Fruit fly (Drosophila melanogaster) whole organism, embryonic: ENCODE data around the gene Ror.
A peak's percentile ranks its signal among the peaks of the same experiment; 100 is the strongest.

Source experiments
- Adf1 ChIP-seq: fragments of 200-800 bp; sonication (Bioruptor generic); IDR thresholded peaks from 2 replicates; pipeline ENCODE4 v1.3.6; 2022; ENCODE audit warnings: missing biosample characterization, missing genetic modification characterization
- BEAF-32 ChIP-seq: fragments of 200-800 bp; sonication (Bioruptor generic); optimal IDR thresholded peaks from 3 replicates; lab custom pipeline; 2017; ENCODE audit warnings: missing biosample characterization, missing genetic modification characterization, mild to moderate bottlenecking, moderate library complexity, missing genetic modification reagents
- Bgb ChIP-seq: fragments of 200-800 bp; sonication (Bioruptor generic); IDR thresholded peaks from 2 replicates; pipeline ENCODE4 v1.3.6; 2022; ENCODE audit warnings: missing biosample characterization, missing genetic modification characterization; ENCODE audit not compliant: partially characterized antibody
- CG1024 ChIP-seq: fragments of 200-800 bp; sonication (Bioruptor generic); IDR thresholded peaks from 2 replicates; pipeline ENCODE4 v1.3.6; 2022; ENCODE audit warnings: missing biosample characterization, missing genetic modification characterization
- CG11398 ChIP-seq: fragments of 200-800 bp; sonication (Bioruptor generic); optimal IDR thresholded peaks from 2 replicates; lab custom pipeline; 2016; ENCODE audit warnings: missing biosample characterization, missing genetic modification characterization
- CG11504 ChIP-seq: fragments of 200-800 bp; sonication (Bioruptor generic); optimal IDR thresholded peaks from 3 replicates; lab custom pipeline; 2019; ENCODE audit warnings: missing biosample characterization, mild to moderate bottlenecking, missing genetic modification characterization, moderate library complexity
- CG11723 ChIP-seq: fragments of 200-800 bp; sonication (Bioruptor generic); optimal IDR thresholded peaks from 2 replicates; lab custom pipeline; 2017; ENCODE audit warnings: missing biosample characterization, mild to moderate bottlenecking, missing genetic modification characterization
- CG1233 ChIP-seq: fragments of 200-800 bp; sonication (Bioruptor generic); optimal IDR thresholded peaks from 4 replicates; lab custom pipeline; 2018; ENCODE audit warnings: missing biosample characterization, mild to moderate bottlenecking, missing genetic modification characterization
- CG12659 ChIP-seq: fragments of 200-800 bp; sonication (Bioruptor generic); optimal IDR thresholded peaks from 3 replicates; lab custom pipeline; 2017; ENCODE audit warnings: mild to moderate bottlenecking, missing biosample characterization, missing genetic modification reagents, missing genetic modification characterization
- CG12942 ChIP-seq: fragments of 200-800 bp; sonication (Bioruptor generic); optimal IDR thresholded peaks from 3 replicates; lab custom pipeline; 2016; ENCODE audit warnings: missing biosample characterization, missing genetic modification characterization
- CG13894 ChIP-seq: fragments of 200-800 bp; sonication (Bioruptor generic); optimal IDR thresholded peaks from 3 replicates; lab custom pipeline; 2018; ENCODE audit warnings: missing biosample characterization, mild to moderate bottlenecking, missing genetic modification characterization, moderate library complexity
- CG14710 ChIP-seq: fragments of 200-800 bp; sonication (Bioruptor generic); optimal IDR thresholded peaks from 3 replicates; lab custom pipeline; 2019; ENCODE audit warnings: missing biosample characterization, mild to moderate bottlenecking, missing genetic modification characterization, moderate library complexity
- CG1603 ChIP-seq: fragments of 200-800 bp; sonication (Bioruptor generic); optimal IDR thresholded peaks from 2 replicates; lab custom pipeline; 2019; ENCODE audit warnings: missing biosample characterization, mild to moderate bottlenecking, missing genetic modification characterization, moderate library complexity
- CG17802 ChIP-seq: fragments of 200-800 bp; sonication (Bioruptor generic); optimal IDR thresholded peaks from 2 replicates; lab custom pipeline; 2018; ENCODE audit warnings: missing biosample characterization, mild to moderate bottlenecking, missing genetic modification characterization, moderate library complexity
- CG17912 ChIP-seq: fragments of 200-800 bp; sonication (Bioruptor generic); optimal IDR thresholded peaks from 2 replicates; lab custom pipeline; 2018; ENCODE audit warnings: missing biosample characterization, mild to moderate bottlenecking, missing genetic modification characterization
- CG18262 ChIP-seq: fragments of 200-800 bp; optimal IDR thresholded peaks from 3 replicates; lab custom pipeline; 2019; ENCODE audit warnings: missing biosample characterization, mild to moderate bottlenecking, missing genetic modification characterization, moderate library complexity
- CG18764 ChIP-seq: fragments of 200-800 bp; sonication (Bioruptor generic); optimal IDR thresholded peaks from 3 replicates; lab custom pipeline; 2016; ENCODE audit warnings: missing biosample characterization, missing genetic modification characterization
- CG30020 ChIP-seq: fragments of 200-800 bp; optimal IDR thresholded peaks from 2 replicates; lab custom pipeline; 2019; ENCODE audit warnings: missing biosample characterization, mild to moderate bottlenecking, missing genetic modification characterization, moderate library complexity
- CG4282 ChIP-seq: fragments of 200-800 bp; sonication (Bioruptor generic); optimal IDR thresholded peaks from 2 replicates; lab custom pipeline; 2016; ENCODE audit warnings: missing biosample characterization, missing genetic modification characterization
- CG4617 ChIP-seq: fragments of 200-800 bp; sonication (Bioruptor generic); optimal IDR thresholded peaks from 3 replicates; lab custom pipeline; 2016; ENCODE audit warnings: missing biosample characterization, missing genetic modification characterization, borderline replicate concordance
- CG6765 ChIP-seq: fragments of 200-800 bp; sonication (Bioruptor generic); optimal IDR thresholded peaks from 3 replicates; lab custom pipeline; 2017; ENCODE audit warnings: missing biosample characterization, mild to moderate bottlenecking, missing genetic modification characterization
- CG8290 ChIP-seq, 3 experiments: fragments of 200-800 bp; sonication (Bioruptor generic); optimal IDR thresholded peaks; 2 replicates each; lab custom pipeline; 2016 to 2019; ENCODE audit warnings: missing biosample characterization in 3 of 3, missing genetic modification characterization in 3 of 3, mild to moderate bottlenecking in 2 of 3, moderate library complexity in 1 of 3
- Lhr ChIP-seq: fragments of 200-800 bp; sonication (Bioruptor generic); optimal IDR thresholded peaks from 3 replicates; lab custom pipeline; 2017; ENCODE audit warnings: mild to moderate bottlenecking, missing biosample characterization, missing genetic modification reagents, missing genetic modification characterization
- MBD-R2 ChIP-seq: fragments of 200-800 bp; sonication (Bioruptor generic); IDR thresholded peaks from 2 replicates; pipeline ENCODE4 v1.3.6; 2022; ENCODE audit warnings: missing biosample characterization, missing genetic modification characterization
- MESR4 ChIP-seq: fragments of 200-800 bp; sonication (Bioruptor generic); optimal IDR thresholded peaks from 2 replicates; lab custom pipeline; 2018; ENCODE audit warnings: missing biosample characterization, mild to moderate bottlenecking, missing genetic modification characterization, moderate library complexity
- Pdp1 ChIP-seq, 2 experiments: fragments of 200-800 bp; sonication (Bioruptor generic); optimal IDR thresholded peaks; 3 replicates each; lab custom pipeline; 2016; ENCODE audit warnings: missing biosample characterization in 2 of 2, missing genetic modification characterization in 2 of 2, mild to moderate bottlenecking in 1 of 2, moderate library complexity in 1 of 2
- Poxn ChIP-seq: fragments of 200-800 bp; sonication (Bioruptor generic); IDR thresholded peaks from 2 replicates; pipeline ENCODE4 v1.3.6; 2022; ENCODE audit warnings: missing biosample characterization, missing genetic modification characterization
- Scr ChIP-seq: fragments of 200-800 bp; sonication (Bioruptor generic); IDR thresholded peaks from 2 replicates; pipeline ENCODE4 v1.3.6; 2022; ENCODE audit warnings: missing biosample characterization, missing genetic modification characterization; ENCODE audit not compliant: partially characterized antibody
- Sox100B ChIP-seq: fragments of 200-800 bp; sonication (Bioruptor generic); optimal IDR thresholded peaks from 3 replicates; lab custom pipeline; 2018; ENCODE audit warnings: missing biosample characterization, mild to moderate bottlenecking, missing genetic modification characterization
- Sry-δ ChIP-seq: fragments of 200-800 bp; sonication (Bioruptor generic); optimal IDR thresholded peaks from 2 replicates; lab custom pipeline; 2016; ENCODE audit warnings: missing biosample characterization, missing genetic modification characterization
- Ssrp ChIP-seq: fragments of 200-800 bp; sonication (Bioruptor generic); optimal IDR thresholded peaks from 2 replicates; lab custom pipeline; 2018; ENCODE audit warnings: missing biosample characterization, mild to moderate bottlenecking, missing genetic modification characterization, moderate library complexity
- YL-1 ChIP-seq: fragments of 200-800 bp; sonication (Bioruptor generic); optimal IDR thresholded peaks from 3 replicates; lab custom pipeline; 2017; ENCODE audit warnings: missing biosample characterization, mild to moderate bottlenecking, missing genetic modification characterization
- ap ChIP-seq: fragments of 200-800 bp; sonication (Bioruptor generic); IDR thresholded peaks from 2 replicates; pipeline ENCODE4 v1.3.6; 2022; ENCODE audit warnings: missing biosample characterization, missing genetic modification characterization
- crp ChIP-seq, 2 experiments: fragments of 200-800 bp; sonication (Bioruptor generic); optimal IDR thresholded peaks; 2 replicates in 1 of 2; 3 replicates in 1 of 2; lab custom pipeline; 2017; ENCODE audit warnings: missing biosample characterization in 2 of 2, missing genetic modification characterization in 2 of 2, mild to moderate bottlenecking in 1 of 2, moderate library complexity in 1 of 2
- gfzf ChIP-seq: fragments of 200-800 bp; sonication (Bioruptor generic); optimal IDR thresholded peaks from 2 replicates; lab custom pipeline; 2016; ENCODE audit warnings: missing biosample characterization, mild to moderate bottlenecking, missing genetic modification characterization, moderate library complexity
- inv ChIP-seq: fragments of 200-800 bp; sonication (Bioruptor generic); IDR thresholded peaks from 2 replicates; pipeline ENCODE4 v1.3.6; 2022; ENCODE audit warnings: missing biosample characterization, missing genetic modification characterization; ENCODE audit not compliant: partially characterized antibody
- lola ChIP-seq, 3 experiments: fragments of >200 bp in 2 of 3; fragments of 200-800 bp in 1 of 3; sonication (Bioruptor generic) in 1 of 3; optimal IDR thresholded peaks; 2 replicates each; lab custom pipeline; 2017 to 2019; ENCODE audit warnings: missing biosample characterization in 3 of 3, missing genetic modification characterization in 3 of 3, mild to moderate bottlenecking in 1 of 3, moderate library complexity in 1 of 3
- pfk ChIP-seq: fragments of 200-800 bp; sonication (Bioruptor generic); optimal IDR thresholded peaks from 2 replicates; lab custom pipeline; 2018; ENCODE audit warnings: missing biosample characterization, mild to moderate bottlenecking, missing genetic modification characterization, moderate library complexity
- phol ChIP-seq: fragments of 200-800 bp; sonication (Bioruptor generic); optimal IDR thresholded peaks from 3 replicates; lab custom pipeline; 2018; ENCODE audit warnings: missing biosample characterization, mild to moderate bottlenecking, missing genetic modification characterization, moderate library complexity
- pnt ChIP-seq: fragments of 200-800 bp; sonication (Bioruptor generic); optimal IDR thresholded peaks from 3 replicates; lab custom pipeline; 2016; ENCODE audit warnings: missing biosample characterization, missing genetic modification characterization
- pzg ChIP-seq: fragments of 200-800 bp; sonication (Bioruptor generic); optimal IDR thresholded peaks from 3 replicates; lab custom pipeline; 2018; ENCODE audit warnings: missing biosample characterization, mild to moderate bottlenecking, missing genetic modification characterization, moderate library complexity
- row ChIP-seq: fragments of 200-800 bp; sonication (Bioruptor generic); IDR thresholded peaks from 3 replicates; pipeline ENCODE4 v1.3.6; 2022; ENCODE audit warnings: missing biosample characterization, missing genetic modification characterization
- sd ChIP-seq: fragments of 200-800 bp; sonication (Bioruptor generic); optimal IDR thresholded peaks from 3 replicates; lab custom pipeline; 2018; ENCODE audit warnings: missing biosample characterization, mild to moderate bottlenecking, missing genetic modification characterization, moderate library complexity
- sens ChIP-seq: fragments of 200-800 bp; sonication (Bioruptor generic); peaks from one replicate; lab custom pipeline; 2016; ENCODE audit warnings: missing biosample characterization, missing genetic modification characterization
- ssp ChIP-seq: fragments of 200-800 bp; sonication (Bioruptor generic); IDR thresholded peaks from 2 replicates; pipeline ENCODE4 v1.3.6; 2022; ENCODE audit warnings: missing biosample characterization, missing genetic modification characterization
- twi ChIP-seq: fragments of 200-800 bp; optimal IDR thresholded peaks from 2 replicates; lab custom pipeline; 2019; ENCODE audit warnings: missing biosample characterization, mild to moderate bottlenecking, missing genetic modification characterization, moderate library complexity

Ror gene

dm6 chr2L:10238726-10239652, 12.7 kb upstream of the Ror start, which contains the start of gene me31B:
me31B (plus strand) TSS chr2L:10239341.
- TF ChIP-seq YL-1 (GFP tag; lab: Kevin White, UChicago) (peak; percentile 12), Scr (no peak), ssp (GFP tag; lab: Robert Waterston, UW) (peak; percentile 88), CG30020 (tag; lab: Kevin White, UChicago) (peak; percentile 100), inv (GFP tag; lab: Robert Waterston, UW) (no peak), lola (GFP tag; optimal IDR thresholded peaks at IDR 0.05; lab: Kevin White, UChicago) (peak in 1 of 3 experiments; percentile 26), CG18262 (tag; lab: Kevin White, UChicago) (peak; percentile 15), CG4282 (GFP tag; lab: Kevin White, UChicago) (no peak), CG18764 (GFP tag; lab: Kevin White, UChicago) (no peak), CG12659 (peak; percentile 49), CG1233 (peak; percentile 17), CG6765 (GFP tag; lab: Kevin White, UChicago) (no peak), crp (GFP tag; optimal IDR thresholded peaks at IDR 0.05; lab: Kevin White, UChicago) (peak in 1 of 2 experiments; percentile 35), row (GFP tag; lab: Robert Waterston, UW) (peak; percentile 75; the same call in 2 of the 3 replicates), pfk (GFP tag; lab: Kevin White, UChicago) (peak; percentile 90), ap (GFP tag; lab: Robert Waterston, UW) (no peak), CG11723 (GFP tag; lab: Kevin White, UChicago) (peak; percentile 97), CG12942 (GFP tag; lab: Kevin White, UChicago) (peak; percentile 38), Adf1 (GFP tag; lab: Robert Waterston, UW) (no peak), twi (tag; lab: Kevin White, UChicago) (peak; percentile 14), Lhr (GFP tag; lab: Kevin White, UChicago) (peak; percentile 7), CG11398 (GFP tag; lab: Kevin White, UChicago) (peak; percentile 97), CG8290 (GFP tag; optimal IDR thresholded peaks at IDR 0.05; lab: Kevin White, UChicago) (no peak), CG8290 (tag; optimal IDR thresholded peaks at IDR 0.05; lab: Kevin White, UChicago) (peak in 1 of 2 experiments; percentile 41), MESR4 (GFP tag; lab: Kevin White, UChicago) (peak; percentile 74), phol (peak; percentile 60), CG17912 (peak; percentile 6), gfzf (GFP tag; lab: Kevin White, UChicago) (peak; percentile 40), CG14710 (tag; lab: Kevin White, UChicago) (peak; percentile 33), Sox100B (GFP tag; lab: Kevin White, UChicago) (peak; percentile 25), CG1603 (peak; percentile 99), CG13894 (tag; lab: Kevin White, UChicago) (no peak), Bgb (GFP tag; lab: Robert Waterston, UW) (no peak), pnt (no peak), MBD-R2 (GFP tag; lab: Robert Waterston, UW) (0 out of 2 replicates have a peak, but pooled peaks have one; percentile 12), Poxn (GFP tag; lab: Robert Waterston, UW) (no peak), Ssrp (tag; lab: Kevin White, UChicago) (peak; percentile 36), pzg (GFP tag; lab: Kevin White, UChicago) (peak; percentile 40), CG4617 (peak; percentile 73), BEAF-32 (GFP tag; lab: Kevin White, UChicago) (peak; percentile 27), Pdp1 (GFP tag; optimal IDR thresholded peaks at IDR 0.05; lab: Kevin White, UChicago) (peak in 1 of 2 experiments; percentile 15), CG1024 (GFP tag; lab: Robert Waterston, UW) (peak; percentile 93), sens (GFP tag; lab: Kevin White, UChicago) (peak; percentile 9), sd (tag; lab: Kevin White, UChicago) (peak; percentile 15), CG17802 (tag; lab: Kevin White, UChicago) (peak; percentile 96), Sry-δ (GFP tag; lab: Kevin White, UChicago) (peak; percentile 1), CG11504 (no peak)
